Fruit fly (Drosophila melanogaster) whole organism, embryonic: ENCODE measurements around the gene CG31344.

Source experiments
- CG10543 ChIP-seq: fragments of 200-800 bp; sonication (Bioruptor generic); optimal IDR thresholded peaks from 3 replicates; lab custom pipeline; 2017; ENCODE audit warnings: missing biosample characterization, mild to moderate bottlenecking, missing genetic modification characterization, moderate library complexity
- Ets65A ChIP-seq: fragments of 200-800 bp; sonication (Bioruptor generic); peaks from one replicate; lab custom pipeline; 2016; ENCODE audit warnings: missing biosample characterization, missing genetic modification characterization
- nerfin-2 ChIP-seq: fragments of 200-800 bp; sonication (Bioruptor generic); IDR thresholded peaks from 2 replicates; pipeline ENCODE4 v1.3.6; 2022; ENCODE audit warnings: missing biosample characterization, missing genetic modification characterization; ENCODE audit not compliant: partially characterized antibody
- sd ChIP-seq: fragments of 200-800 bp; sonication (Bioruptor generic); optimal IDR thresholded peaks from 3 replicates; lab custom pipeline; 2018; ENCODE audit warnings: missing biosample characterization, mild to moderate bottlenecking, missing genetic modification characterization, moderate library complexity
- slbo ChIP-seq: fragments of 200-800 bp; sonication (Bioruptor generic); IDR thresholded peaks from 2 replicates; pipeline ENCODE4 v1.3.6; 2022; ENCODE audit warnings: missing biosample characterization, missing genetic modification characterization
- so ChIP-seq: fragments of 200-800 bp; sonication (Bioruptor generic); IDR thresholded peaks from 3 replicates; pipeline ENCODE4 v1.3.6; 2022; ENCODE audit warnings: missing biosample characterization, missing genetic modification characterization
- tap ChIP-seq: fragments of 200-800 bp; optimal IDR thresholded peaks from 3 replicates; lab custom pipeline; 2019; ENCODE audit warnings: missing biosample characterization, mild to moderate bottlenecking, missing genetic modification characterization, moderate library complexity

Gene CG31344

DNA sequence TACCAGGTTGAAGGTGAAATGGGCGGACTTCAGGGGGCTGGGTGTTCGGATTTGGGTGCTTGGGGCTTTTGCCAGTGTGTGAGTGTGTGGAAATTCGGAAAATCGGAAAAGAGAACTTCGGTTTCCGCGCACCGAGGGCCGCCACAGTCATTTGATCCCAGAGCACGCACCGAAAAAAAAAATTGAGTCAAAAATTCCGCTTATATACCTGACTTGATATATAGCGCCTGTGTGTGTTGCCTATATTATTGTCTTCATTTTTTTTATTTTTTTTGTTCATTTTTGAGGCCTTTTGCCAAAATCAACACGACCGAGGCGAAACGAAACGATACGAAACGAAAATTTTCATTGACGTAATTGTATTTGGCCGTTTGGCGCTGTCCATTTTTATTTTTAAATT, 47.9 kb downstream of the CG31344 start:
- TF ChIP-seq so (GFP tag; lab: Robert Waterston, UW), result peak; percentile 76; the same call in 2 of the 3 replicates
- no peak for TF ChIP-seq slbo (GFP tag; lab: Robert Waterston, UW)
- no peak for TF ChIP-seq nerfin-2 (GFP tag; lab: Robert Waterston, UW)
- TF ChIP-seq CG10543 (GFP tag; lab: Kevin White, UChicago), result peak; percentile 72
- TF ChIP-seq Ets65A (GFP tag; lab: Kevin White, UChicago), result peak; percentile 16
- TF ChIP-seq sd, result peak; percentile 9
- TF ChIP-seq tap (tag; lab: Kevin White, UChicago), result no peak
